Worm (Caenorhabditis elegans): Measurements from ENCODE around the gene rsd-2.

DNA sequence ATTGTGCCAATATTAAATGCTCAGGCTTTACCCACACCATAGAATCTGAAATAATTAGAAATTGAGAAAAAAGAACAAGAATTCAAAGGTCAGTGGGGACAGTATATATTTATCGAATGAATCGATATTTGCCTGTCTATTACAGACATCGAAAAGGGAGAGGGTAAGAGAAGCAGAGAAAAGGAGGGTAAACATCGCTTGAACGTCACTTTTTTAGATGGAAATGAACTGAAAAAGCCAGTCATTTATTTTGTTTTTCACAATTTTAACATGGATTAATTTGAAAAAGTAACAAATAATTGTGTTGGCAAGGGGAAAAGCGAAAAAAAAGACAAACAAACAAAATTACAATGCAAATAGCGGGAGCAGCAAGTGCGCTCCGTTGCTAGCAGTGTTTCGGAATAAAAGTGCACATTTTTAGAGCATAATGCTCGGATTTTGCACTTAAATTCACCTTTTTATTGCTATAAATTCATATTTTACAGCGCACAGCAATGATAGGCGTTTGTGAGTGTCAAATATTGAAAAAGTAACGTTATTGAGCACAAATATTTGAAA, 37.2 kb downstream of the rsd-2 start, which contains the start of gene tbc-9:
- no peak for TF ChIP-seq nhr-76 (tag; optimal IDR thresholded peaks at IDR 0.05)
- no peak for TF ChIP-seq nhr-19 (GFP tag; conservative IDR thresholded peaks at IDR 0.05)
- TF ChIP-seq mdl-1 (tag; optimal IDR thresholded peaks at IDR 0.05): no peak
- TF ChIP-seq ceh-82 (tag; optimal IDR thresholded peaks at IDR 0.05): no peak
- TF ChIP-seq zip-4 (GFP tag; optimal IDR thresholded peaks at IDR 0.05): no peak
- no peak for TF ChIP-seq nhr-12 (tag; optimal IDR thresholded peaks at IDR 0.05)
- TF ChIP-seq efl-3 (GFP tag; optimal IDR thresholded peaks at IDR 0.05): no peak
